Worm (Caenorhabditis elegans): ENCODE data around the gene T13C2.7.

ce11 chrII:6744648-6745047 is 34.6 kb upstream of the T13C2.7 start, which contains the start of gene ins-15:
- TF ChIP-seq ama-1 (optimal IDR thresholded peaks at IDR 0.05) (no peak), pqm-1 (tag; optimal IDR thresholded peaks at IDR 0.05) (no peak), tbx-7 (tag; optimal IDR thresholded peaks at IDR 0.05) (no peak), sox-2 (GFP tag; IDR thresholded peaks at IDR 0.05) (no peak), hlh-30 (tag; optimal IDR thresholded peaks at IDR 0.05; ENCODE audit: insufficient read depth) (no peak), unc-86 (tag; optimal IDR thresholded peaks at IDR 0.05) (no peak), npax-4 (tag; optimal IDR thresholded peaks at IDR 0.05) (no peak), odd-2 (tag; optimal IDR thresholded peaks at IDR 0.05) (no peak), zip-5 (tag; optimal IDR thresholded peaks at IDR 0.05) (no peak), unc-42 (tag; optimal IDR thresholded peaks at IDR 0.05) (no peak), pag-3 (tag; optimal IDR thresholded peaks at IDR 0.05; ENCODE audit: borderline replicate concordance) (no peak), T23F11.4 (GFP tag; optimal IDR thresholded peaks at IDR 0.05) (no peak), syd-9 (tag; optimal IDR thresholded peaks at IDR 0.05) (no peak)

All from whole organism, late embryonic.